Worm (Caenorhabditis elegans) whole organism, late embryonic: Measurements from ENCODE around the gene Y38E10A.9.

Experiments
- C08G9.2 ChIP-seq: sonication (generic microtip); optimal IDR thresholded peaks from 2 replicates; lab custom pipeline; 2016; ENCODE audit warnings: mild to moderate bottlenecking, missing genetic modification characterization, moderate library complexity, missing compliant biosample characterization
- C38D4.7 ChIP-seq: fragments of 200-800 bp; sonication (Bioruptor generic); optimal IDR thresholded peaks from 2 replicates; lab custom pipeline; 2018; ENCODE audit warnings: mild to moderate bottlenecking, missing genetic modification characterization, moderate library complexity, missing compliant biosample characterization
- T23F11.4 ChIP-seq: fragments of 200-800 bp; sonication (Bioruptor generic); optimal IDR thresholded peaks from 2 replicates; lab custom pipeline; 2018; ENCODE audit warnings: mild to moderate bottlenecking, missing genetic modification characterization, missing compliant biosample characterization
- ahr-1 ChIP-seq: sonication (generic microtip); optimal IDR thresholded peaks from 2 replicates; lab custom pipeline; 2016; ENCODE audit warnings: missing genetic modification characterization, missing compliant biosample characterization
- ama-1 ChIP-seq: fragments of 150-350 bp; optimal IDR thresholded peaks from 2 replicates; lab custom pipeline; 2014
- ceh-14 ChIP-seq: sonication (generic microtip); optimal IDR thresholded peaks from 2 replicates; lab custom pipeline; 2016; ENCODE audit warnings: missing genotype, missing genetic modification characterization, missing compliant biosample characterization
- ceh-19 ChIP-seq: fragments of 200-800 bp; sonication (Bioruptor generic); optimal IDR thresholded peaks from 2 replicates; lab custom pipeline; 2018; ENCODE audit warnings: mild to moderate bottlenecking, missing genetic modification characterization, missing compliant biosample characterization
- ceh-2 ChIP-seq: sonication (generic microtip); optimal IDR thresholded peaks from 2 replicates; lab custom pipeline; 2016; ENCODE audit warnings: missing genotype, missing genetic modification characterization, missing compliant biosample characterization
- ceh-48 ChIP-seq: sonication (generic microtip); optimal IDR thresholded peaks from 2 replicates; lab custom pipeline; 2016; ENCODE audit warnings: missing genetic modification characterization, inconsistent platforms, missing compliant biosample characterization
- ceh-9 ChIP-seq: sonication (generic microtip); optimal IDR thresholded peaks from 2 replicates; lab custom pipeline; 2016; ENCODE audit warnings: mild to moderate bottlenecking, missing genetic modification characterization, inconsistent platforms, missing compliant biosample characterization
- dve-1 ChIP-seq: sonication (generic microtip); optimal IDR thresholded peaks from 2 replicates; lab custom pipeline; 2017; ENCODE audit warnings: antibody characterized with exemption, mild to moderate bottlenecking, missing genetic modification characterization, missing compliant biosample characterization
- elt-4 ChIP-seq: sonication (generic microtip); optimal IDR thresholded peaks from 2 replicates; lab custom pipeline; 2016; ENCODE audit warnings: missing genetic modification characterization, missing compliant biosample characterization
- fax-1 ChIP-seq: sonication (generic microtip); optimal IDR thresholded peaks from 2 replicates; lab custom pipeline; 2016; ENCODE audit warnings: missing genotype, missing genetic modification characterization, missing compliant biosample characterization
- fkh-6 ChIP-seq: sonication (generic microtip); optimal IDR thresholded peaks from 2 replicates; lab custom pipeline; 2016; ENCODE audit warnings: missing genetic modification characterization, missing compliant biosample characterization
- gmeb-2 ChIP-seq: sonication (generic microtip); optimal IDR thresholded peaks from 2 replicates; lab custom pipeline; 2016; ENCODE audit warnings: missing genetic modification characterization, inconsistent platforms, missing compliant biosample characterization
- hlh-15 ChIP-seq: sonication (generic microtip); optimal IDR thresholded peaks from 2 replicates; lab custom pipeline; 2016; ENCODE audit warnings: missing genetic modification characterization, missing compliant biosample characterization
- lim-6 ChIP-seq: sonication (generic microtip); optimal IDR thresholded peaks from 2 replicates; lab custom pipeline; 2016; ENCODE audit warnings: missing genetic modification characterization, missing compliant biosample characterization
- lin-11 ChIP-seq: fragments of 200-800 bp; sonication (Bioruptor generic); optimal IDR thresholded peaks from 2 replicates; lab custom pipeline; 2018; ENCODE audit warnings: mild to moderate bottlenecking, missing genetic modification characterization, missing compliant biosample characterization
- nhr-11 ChIP-seq: fragments of 150-350 bp; optimal IDR thresholded peaks from 2 replicates; lab custom pipeline; 2014; ENCODE audit warnings: missing biosample characterization, missing genetic modification characterization
- pha-2 ChIP-seq: sonication (generic microtip); optimal IDR thresholded peaks from 2 replicates; lab custom pipeline; 2017; ENCODE audit warnings: mild to moderate bottlenecking, missing genetic modification characterization, missing compliant biosample characterization
- pha-4 ChIP-seq: fragments of 150-350 bp; optimal IDR thresholded peaks from 2 replicates; lab custom pipeline; 2018; ENCODE audit warnings: missing biosample characterization, missing genetic modification reagents, missing genetic modification characterization
- pros-1 ChIP-seq: fragments of 150-350 bp; optimal IDR thresholded peaks from 2 replicates; lab custom pipeline; 2014; ENCODE audit warnings: missing biosample characterization, missing genetic modification reagents, missing genetic modification characterization
- sox-2 ChIP-seq: fragments of 200-800 bp; sonication (Bioruptor generic); IDR thresholded peaks from 2 replicates; pipeline ENCODE4 v1.3.6; 2022; ENCODE audit warnings: missing genetic modification reagents, missing genetic modification characterization, missing compliant biosample characterization
- sox-4 ChIP-seq: sonication (generic microtip); optimal IDR thresholded peaks from 2 replicates; lab custom pipeline; 2017; ENCODE audit warnings: mild to moderate bottlenecking, missing genetic modification characterization, inconsistent platforms, missing compliant biosample characterization
- syd-9 ChIP-seq: sonication (generic microtip); optimal IDR thresholded peaks from 2 replicates; lab custom pipeline; 2016; ENCODE audit warnings: mild to moderate bottlenecking, missing genetic modification characterization, moderate library complexity, missing compliant biosample characterization
- unc-3 ChIP-seq, 2 experiments: fragments of 200-800 bp in 1 of 2; sonication (Bioruptor generic) in 1 of 2; sonication (generic microtip) in 1 of 2; conservative IDR thresholded peaks in 1 of 2; optimal IDR thresholded peaks in 1 of 2; 2 replicates each; pipeline versions ENCODE4 v1.3.6 to Lab custom; 2016 to 2022; ENCODE audit warnings: missing compliant biosample characterization in 2 of 2, missing genetic modification characterization in 2 of 2, missing genetic modification reagents in 1 of 2
- unc-86 ChIP-seq: sonication (generic microtip); optimal IDR thresholded peaks from 2 replicates; lab custom pipeline; 2016; ENCODE audit warnings: missing genetic modification characterization, missing compliant biosample characterization
- zip-5 ChIP-seq: sonication (generic microtip); optimal IDR thresholded peaks from 2 replicates; lab custom pipeline; 2016; ENCODE audit warnings: missing genetic modification characterization, missing compliant biosample characterization
- ztf-16 ChIP-seq: sonication (generic microtip); optimal IDR thresholded peaks from 2 replicates; lab custom pipeline; 2017; ENCODE audit warnings: missing genetic modification characterization, missing compliant biosample characterization

The Y38E10A.9 gene

DNA sequence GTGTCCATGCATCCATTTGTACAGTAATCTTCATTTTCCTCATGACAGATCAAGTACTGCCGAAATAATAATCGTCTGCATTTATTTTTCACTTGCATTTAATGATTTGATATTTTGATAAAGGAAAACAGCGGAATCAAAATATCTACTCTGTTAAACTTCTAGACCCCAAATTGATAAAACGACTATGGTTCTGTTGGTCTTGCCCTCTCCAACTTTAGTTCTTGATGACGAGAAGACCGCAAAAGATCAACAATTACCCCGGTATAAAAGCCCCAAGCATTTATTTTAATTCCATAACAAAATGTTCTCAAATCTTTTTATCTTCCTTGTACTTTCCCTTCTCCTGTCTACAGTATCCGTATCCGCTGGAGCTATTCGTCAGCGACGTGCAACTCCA, at the start of gene Y38E10A.9:
TSS of gene Y38E10A.9 (plus strand) at position 301 of the 400 bp plus-strand sequence.
- TF ChIP-seq ceh-19 (no peak), unc-3 (GFP tag; conservative IDR thresholded peaks at IDR 0.05; lab: Robert Waterston, UW) (no peak), unc-3 (tag; optimal IDR thresholded peaks at IDR 0.05; lab: Kevin White, UChicago) (no peak), gmeb-2 (tag; lab: Kevin White, UChicago) (no peak), ceh-14 (tag; lab: Kevin White, UChicago) (no peak), zip-5 (tag; lab: Kevin White, UChicago) (no peak), ceh-48 (tag; lab: Kevin White, UChicago) (no peak), sox-4 (tag; lab: Kevin White, UChicago) (no peak), lin-11 (tag; lab: Kevin White, UChicago) (no peak), ama-1 (lab: Kevin White, UChicago) (no peak), ahr-1 (tag; lab: Kevin White, UChicago) (no peak)
- TF ChIP-seq, all 69 proteins: peak for 0

DNA sequence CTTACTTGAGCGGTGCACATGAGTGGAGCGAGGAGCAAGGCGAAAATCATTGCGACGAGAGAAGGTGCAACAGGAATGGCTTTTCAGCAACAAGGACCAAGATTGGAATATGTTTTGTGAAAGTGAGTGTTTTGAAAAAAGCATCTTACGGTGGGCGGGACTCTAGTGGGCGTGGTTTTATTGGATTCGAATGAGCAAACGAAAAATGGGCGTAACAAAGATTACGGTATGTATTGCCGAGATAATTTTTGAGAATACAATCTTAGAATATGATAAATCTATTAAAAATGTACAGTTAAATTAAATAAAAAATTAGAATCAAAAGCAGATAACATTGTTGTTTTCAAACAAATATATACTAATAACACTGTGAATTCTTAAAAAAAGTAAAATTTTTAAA, 48.5 kb upstream of the Y38E10A.9 start, which contains the start of gene F49C5.12:
TSS of gene F49C5.12 (minus strand) at position 101 of the 400 bp plus-strand sequence.
- no peak for TF ChIP-seq hlh-15
- TF ChIP-seq ztf-16 (tag; lab: Kevin White, UChicago), result no peak
- TF ChIP-seq pros-1, result no peak
- no peak for TF ChIP-seq elt-4
- no peak for TF ChIP-seq fax-1 (tag; lab: Kevin White, UChicago)
- TF ChIP-seq ceh-2 (tag; lab: Kevin White, UChicago), result no peak

DNA sequence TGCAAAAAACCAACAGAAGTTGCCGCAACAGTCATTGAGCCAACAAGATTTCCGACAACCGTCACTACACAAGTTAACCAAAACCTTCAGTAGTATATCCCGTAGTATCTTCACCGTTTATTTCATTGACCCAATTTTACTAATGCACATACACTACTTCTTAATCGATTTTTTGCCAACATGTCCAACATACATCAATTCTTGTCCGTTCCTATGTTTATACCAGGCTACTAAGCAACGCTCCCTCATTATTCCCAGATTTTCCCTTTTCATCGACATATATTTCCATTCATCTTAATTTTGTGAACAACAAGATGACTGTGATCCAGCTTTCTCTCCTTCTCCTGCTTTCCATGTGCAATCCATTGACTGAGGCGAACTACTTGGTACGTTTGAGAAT, 42.9 kb upstream of the Y38E10A.9 start, which contains the start of gene F49C5.7:
TSS of gene F49C5.7 (plus strand) at position 301 of the 400 bp plus-strand sequence.
- TF ChIP-seq ztf-16 (tag; lab: Kevin White, UChicago) (no peak), ceh-19 (no peak), pha-4 (no peak), unc-86 (no peak)

DNA sequence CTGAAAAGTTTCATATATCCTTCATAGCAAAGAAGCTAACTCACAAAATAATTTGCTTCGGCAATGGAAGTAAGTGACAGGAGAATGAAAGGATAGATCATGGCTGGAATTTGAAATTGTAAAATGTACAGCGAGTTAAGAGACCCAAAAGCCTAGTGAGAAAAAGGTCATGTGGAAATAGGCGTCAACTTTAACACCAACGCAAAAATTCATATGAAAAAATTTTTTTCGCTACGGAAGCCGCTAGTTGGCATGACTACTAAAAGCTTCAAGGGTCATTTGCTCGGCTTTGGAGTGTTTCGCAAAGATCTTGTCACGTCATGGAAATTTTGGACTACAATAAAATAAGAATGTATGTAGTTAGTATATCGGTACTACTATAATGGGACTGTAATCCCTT, 38.2 kb upstream of the Y38E10A.9 start, which contains the start of gene Y38E10A.1:
TSS of gene Y38E10A.1 (minus strand) at position 101 of the 400 bp plus-strand sequence.
- TF ChIP-seq pha-2 (tag; lab: Kevin White, UChicago) (no peak), nhr-11 (tag; lab: Kevin White, UChicago) (no peak), ceh-2 (tag; lab: Kevin White, UChicago) (no peak), ceh-9 (tag; lab: Kevin White, UChicago) (no peak), dve-1 (no peak), T23F11.4 (GFP tag; lab: Kevin White, UChicago) (no peak), pha-4 (no peak), ama-1 (lab: Kevin White, UChicago) (no peak), hlh-15 (no peak), zip-5 (tag; lab: Kevin White, UChicago) (no peak), syd-9 (tag; lab: Kevin White, UChicago) (no peak), lim-6 (tag; lab: Kevin White, UChicago) (no peak), fkh-6 (tag; lab: Kevin White, UChicago) (no peak), sox-4 (tag; lab: Kevin White, UChicago) (no peak), ztf-16 (tag; lab: Kevin White, UChicago) (no peak), C08G9.2 (tag; lab: Kevin White, UChicago) (no peak), elt-4 (no peak), unc-86 (no peak), C38D4.7 (no peak)

DNA sequence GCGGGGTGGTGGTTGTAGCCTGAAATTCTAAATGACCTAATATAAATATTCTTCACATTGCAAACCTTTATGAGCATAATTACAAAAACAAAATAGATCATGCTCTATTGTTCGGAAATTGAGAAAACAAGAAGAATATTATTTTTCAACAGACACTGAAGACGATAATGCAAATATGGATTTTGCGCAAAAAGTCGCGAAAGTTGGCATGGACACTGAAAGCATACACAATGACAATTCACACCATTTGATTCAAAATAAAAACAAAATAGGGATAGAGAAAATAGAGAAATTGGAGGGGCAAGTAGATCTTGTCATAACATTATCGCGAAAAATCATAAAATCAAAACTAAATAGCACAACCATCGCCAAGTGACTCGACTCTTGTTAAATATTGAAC, 36.0 kb upstream of the Y38E10A.9 start, which contains the start of gene Y38E10A.35:
TSS of gene Y38E10A.35 (minus strand) at position 101 of the 400 bp plus-strand sequence.
- TF ChIP-seq sox-2 (GFP tag; lab: Robert Waterston, UW), result no peak

DNA sequence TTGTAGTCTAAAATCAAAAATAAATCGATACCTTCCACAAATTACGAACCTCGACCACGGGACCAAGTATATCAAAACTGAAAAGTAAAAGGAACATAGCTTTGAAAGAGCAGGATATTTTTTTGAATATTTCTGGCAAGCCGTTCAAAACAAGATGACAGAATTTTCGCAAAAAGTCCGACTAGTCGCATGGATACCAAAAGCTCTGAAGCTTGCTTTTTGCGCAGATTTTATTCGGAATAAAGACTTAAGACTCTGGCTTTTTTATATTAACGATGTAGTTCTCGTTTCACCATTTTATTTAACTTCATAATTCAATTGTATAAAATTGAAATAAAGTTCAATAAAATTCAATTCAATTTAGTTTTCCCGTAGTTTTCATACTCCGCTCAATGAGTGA, 35.2 kb upstream of the Y38E10A.9 start, which contains the start of gene Y38E10A.2:
TSS of gene Y38E10A.2 (minus strand) at position 101 of the 400 bp plus-strand sequence.
- TF ChIP-seq pha-4, result no peak
- TF ChIP-seq, all 69 proteins: peak for 0
